Fruit fly (Drosophila melanogaster): ENCODE measurements around the gene GstO1.

GstO1 gene

DNA sequence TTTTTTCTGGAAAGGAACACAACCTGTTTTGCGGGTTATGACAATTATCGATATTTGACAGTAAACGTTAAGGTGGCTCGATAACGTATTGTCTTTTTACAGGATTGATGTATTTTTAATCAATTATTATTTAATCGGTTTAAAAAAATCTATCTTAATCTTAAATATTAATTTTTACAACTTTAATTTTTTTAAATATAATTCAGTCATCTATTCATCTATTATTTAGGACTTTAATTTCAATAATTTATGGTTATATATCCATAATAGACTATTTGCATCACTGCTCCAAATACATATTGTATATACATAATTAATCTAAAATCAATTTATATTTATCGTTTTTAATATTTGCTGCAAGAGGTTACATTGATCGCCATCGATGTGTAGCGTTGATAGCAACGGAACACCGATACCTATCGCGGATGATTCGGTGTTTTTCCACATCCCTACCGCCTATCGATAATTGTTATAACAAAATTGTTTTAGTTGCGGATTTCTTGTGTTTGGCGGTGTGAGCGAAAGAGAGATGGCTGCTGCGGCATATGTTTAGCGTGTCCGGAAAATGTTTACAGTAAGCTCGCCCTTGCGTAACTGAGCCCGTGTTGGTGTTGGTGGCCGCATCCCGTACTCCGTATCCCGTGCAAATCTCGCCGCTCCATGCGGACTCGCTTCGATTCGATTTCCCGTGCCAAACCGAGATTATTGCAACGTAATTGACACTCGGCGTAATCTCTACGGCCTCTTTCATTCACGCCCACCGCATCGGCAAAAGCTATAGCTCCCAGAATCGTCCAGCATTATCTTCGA lies at the start of gene GstO1, which contains the start of gene foi (continued):
- TF ChIP-seq CG6791 (GFP tag; IDR thresholded peaks at IDR 0.05; ENCODE audit: partially characterized antibody) (peak; percentile 99), kay (GFP tag; optimal IDR thresholded peaks at IDR 0.05) (no peak), lab (GFP tag; optimal IDR thresholded peaks at IDR 0.05) (peak; percentile 37), cg (GFP tag; optimal IDR thresholded peaks at IDR 0.05) (no peak), CG2116 (GFP tag; optimal IDR thresholded peaks at IDR 0.05) (peak; percentile 95), Mes4 (GFP tag; optimal IDR thresholded peaks at IDR 0.05) (peak; percentile 14), CG14050 (GFP tag; IDR thresholded peaks at IDR 0.05) (no peak), Abd-B (GFP tag; optimal IDR thresholded peaks at IDR 0.05) (peak; percentile 31), CG4360 (GFP tag; IDR thresholded peaks at IDR 0.05) (no peak), CG7786 (GFP tag; optimal IDR thresholded peaks at IDR 0.05) (no peak), unc-4 (GFP tag; IDR thresholded peaks at IDR 0.05; ENCODE audit: partially characterized antibody) (peak; percentile 95), CG31224 (GFP tag; IDR thresholded peaks at IDR 0.05) (0 out of 2 replicates have a peak, but pooled peaks have one; percentile 22), tin (GFP tag; optimal IDR thresholded peaks at IDR 0.05) (peak; percentile 35), zfh2 (GFP tag; optimal IDR thresholded peaks at IDR 0.05) (peak; percentile 39), chinmo (GFP tag; IDR thresholded peaks at IDR 0.05; ENCODE audit: partially characterized antibody) (peak; percentile 98), Deaf1 (tag; optimal IDR thresholded peaks at IDR 0.05) (peak; percentile 2), Dp (GFP tag; optimal IDR thresholded peaks at IDR 0.05) (peak; percentile 69), CG8089 (GFP tag; optimal IDR thresholded peaks at IDR 0.05) (no peak), CoRest (tag; optimal IDR thresholded peaks at IDR 0.05) (peak; percentile 57), sug (tag; optimal IDR thresholded peaks at IDR 0.05) (peak; percentile 55)

DNA sequence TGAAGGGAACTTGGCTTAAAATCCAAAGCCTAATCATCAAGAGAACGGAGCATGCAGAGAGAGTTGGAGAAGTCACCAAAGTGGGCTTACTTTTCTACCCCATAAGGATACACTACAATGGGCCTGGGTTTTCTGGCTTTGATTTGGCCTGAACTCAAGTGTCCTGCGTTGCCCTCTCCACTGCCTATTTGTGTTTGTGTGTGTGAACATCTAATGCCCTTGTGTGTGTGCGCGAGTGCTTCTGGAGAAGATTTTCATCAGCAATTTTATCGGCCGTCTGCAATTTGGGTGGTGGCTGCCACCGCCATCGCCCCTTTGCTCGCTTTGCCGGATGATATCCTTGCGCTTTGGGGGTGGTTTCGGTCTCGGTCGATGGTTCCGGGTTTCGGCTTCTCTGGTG lies 36.0 kb upstream of the GstO1 start:
- TF ChIP-seq CG4328 (GFP tag; optimal IDR thresholded peaks at IDR 0.05), result no peak
- no peak for TF ChIP-seq CG34376 (GFP tag; optimal IDR thresholded peaks at IDR 0.05)
- peak in 1 of 2 experiments; percentile 19 for TF ChIP-seq Trl (optimal IDR thresholded peaks at IDR 0.05)
- TF ChIP-seq Trl (GFP tag; optimal IDR thresholded peaks at IDR 0.05), result no peak
- no peak for TF ChIP-seq CG15601 (tag; optimal IDR thresholded peaks at IDR 0.05)
- 0 out of 4 replicates have a peak, but pooled peaks have one; percentile 17 for TF ChIP-seq chinmo (GFP tag; IDR thresholded peaks at IDR 0.05; ENCODE audit: partially characterized antibody)
- TF ChIP-seq CG11504 (tag; optimal IDR thresholded peaks at IDR 0.05), result no peak
- no peak for TF ChIP-seq CG3281 (GFP tag; optimal IDR thresholded peaks at IDR 0.05)
- TF ChIP-seq CG17186 (GFP tag; optimal IDR thresholded peaks at IDR 0.05), result no peak
- no peak for TF ChIP-seq CG3847 (GFP tag; IDR thresholded peaks at IDR 0.05)
- TF ChIP-seq GATAe (GFP tag; conservative IDR thresholded peaks at IDR 0.05), result no peak
- no peak for TF ChIP-seq Adf1 (GFP tag; IDR thresholded peaks at IDR 0.05)
- TF ChIP-seq CG32532 (GFP tag; IDR thresholded peaks at IDR 0.05), result peak; percentile 28; the same call in 1 of the 2 replicates
- no peak for TF ChIP-seq emc (GFP tag; optimal IDR thresholded peaks at IDR 0.05)
- no peak for TF ChIP-seq Dll (GFP tag; IDR thresholded peaks at IDR 0.05; ENCODE audit: partially characterized antibody)
- peak; percentile 92 for TF ChIP-seq pros (GFP tag; optimal IDR thresholded peaks at IDR 0.05)
- no peak for TF ChIP-seq CG18764 (GFP tag; optimal IDR thresholded peaks at IDR 0.05)
- no peak for TF ChIP-seq bsh (GFP tag; optimal IDR thresholded peaks at IDR 0.05)
- no peak for TF ChIP-seq lov (optimal IDR thresholded peaks at IDR 0.05)
- 0 out of 3 replicates have a peak, but pooled peaks have one; percentile 14 for TF ChIP-seq lov (GFP tag; IDR thresholded peaks at IDR 0.05)
- no peak for TF ChIP-seq Xrp1 (GFP tag; IDR thresholded peaks at IDR 0.05)
- TF ChIP-seq CG7556 (GFP tag; optimal IDR thresholded peaks at IDR 0.05), result no peak
- TF ChIP-seq cg (GFP tag; optimal IDR thresholded peaks at IDR 0.05), result peak; percentile 7
- TF ChIP-seq Dfd (GFP tag; optimal IDR thresholded peaks at IDR 0.05), result no peak
- no peak for TF ChIP-seq MESR4 (GFP tag; optimal IDR thresholded peaks at IDR 0.05)
- no peak for TF ChIP-seq grn (GFP tag; optimal IDR thresholded peaks at IDR 0.05)
- 0 out of 2 replicates have a peak, but pooled peaks have one; percentile 12 for TF ChIP-seq MBD-R2 (GFP tag; IDR thresholded peaks at IDR 0.05)

All from whole organism, embryonic.